Fruit fly (Drosophila melanogaster) whole organism, adult: Measurements from ENCODE around the gene Gr93a.

Source experiments
- CG1620 ChIP-seq: fragments of 200-800 bp; sonication (Bioruptor generic); optimal IDR thresholded peaks from 2 replicates; lab custom pipeline; 2016; ENCODE audit warnings: missing biosample characterization, missing genetic modification characterization
- Crg-1 ChIP-seq: fragments of 200-800 bp; sonication (Bioruptor generic); optimal IDR thresholded peaks from 2 replicates; lab custom pipeline; 2016; ENCODE audit warnings: missing biosample characterization, missing genetic modification characterization
- ovo ChIP-seq: fragments of 200-800 bp; sonication (Bioruptor generic); optimal IDR thresholded peaks from 2 replicates; lab custom pipeline; 2016; ENCODE audit warnings: missing biosample characterization, missing genetic modification characterization
- pad ChIP-seq: fragments of 200-800 bp; sonication (Bioruptor generic); optimal IDR thresholded peaks from 3 replicates; lab custom pipeline; 2017; ENCODE audit warnings: missing biosample characterization, missing genetic modification characterization, mild to moderate bottlenecking, moderate library complexity, missing genetic modification reagents
- toe ChIP-seq: fragments of 200-800 bp; sonication (Bioruptor generic); optimal IDR thresholded peaks from 2 replicates; lab custom pipeline; 2016; ENCODE audit warnings: missing biosample characterization, missing genetic modification characterization

DNA sequence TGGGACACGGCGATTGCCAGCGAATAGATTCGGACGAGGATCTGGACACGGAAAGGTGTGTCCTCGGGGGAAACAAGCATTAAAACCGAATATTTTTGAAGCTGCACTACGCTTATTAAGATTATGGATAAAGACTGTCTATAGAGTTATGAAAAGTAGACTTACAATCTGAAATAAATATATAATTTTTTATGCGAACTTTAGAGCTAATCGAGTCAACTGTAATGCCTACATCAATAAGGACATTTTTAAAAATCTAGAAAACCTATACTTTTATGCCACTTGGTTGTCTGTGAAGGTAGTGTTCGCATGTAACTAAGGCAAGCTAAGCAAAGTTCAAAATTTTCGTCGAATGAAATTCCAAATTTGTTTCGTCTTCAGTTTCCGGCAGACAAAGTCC is 41.1 kb downstream of the Gr93a start, which contains the start of gene CG31178:
- TF ChIP-seq CG1620 (GFP tag; lab: Kevin White, UChicago) (no peak), ovo (GFP tag; lab: Kevin White, UChicago) (no peak), toe (no peak), Crg-1 (GFP tag; lab: Kevin White, UChicago) (no peak), pad (GFP tag; lab: Kevin White, UChicago) (no peak)
